Worm (Caenorhabditis elegans) whole organism, mixed stage, embryonic: Measurements from ENCODE around the gene erfa-3.

Experiments
- M03D4.4 ChIP-seq: sonication (generic microtip); optimal IDR thresholded peaks from 2 replicates; lab custom pipeline; 2017; ENCODE audit warnings: mild to moderate bottlenecking, missing genetic modification characterization, missing compliant biosample characterization
- bed-3 ChIP-seq: fragments of 200-800 bp; sonication (Bioruptor generic); optimal IDR thresholded peaks from 3 replicates; lab custom pipeline; 2018; ENCODE audit warnings: mild to moderate bottlenecking, missing genetic modification characterization, moderate library complexity, missing compliant biosample characterization
- blmp-1 ChIP-seq: fragments of 150-350 bp; optimal IDR thresholded peaks from 2 replicates; lab custom pipeline; 2014; ENCODE audit warnings: missing biosample characterization, missing genetic modification characterization
- ceh-39 ChIP-seq: fragments of 150-350 bp; optimal IDR thresholded peaks from 2 replicates; lab custom pipeline; 2014; ENCODE audit warnings: missing biosample characterization, missing genetic modification characterization
- ceh-43 ChIP-seq: fragments of 200-800 bp; sonication (Bioruptor generic); optimal IDR thresholded peaks from 2 replicates; lab custom pipeline; 2018; ENCODE audit warnings: mild to moderate bottlenecking, missing genetic modification characterization, moderate library complexity, missing compliant biosample characterization
- ceh-83 ChIP-seq: fragments of 200-800 bp; sonication (Bioruptor generic); optimal IDR thresholded peaks from 2 replicates; lab custom pipeline; 2018; ENCODE audit warnings: mild to moderate bottlenecking, missing genetic modification characterization, missing compliant biosample characterization
- ces-1 ChIP-seq: fragments of 150-350 bp; optimal IDR thresholded peaks from 2 replicates; lab custom pipeline; 2014; ENCODE audit warnings: missing biosample characterization, missing genetic modification reagents, missing genetic modification characterization
- cnd-1 ChIP-seq: fragments of 200-800 bp; sonication (Bioruptor generic); optimal IDR thresholded peaks from 2 replicates; lab custom pipeline; 2018; ENCODE audit warnings: mild to moderate bottlenecking, missing genetic modification characterization, missing compliant biosample characterization
- drap-1 ChIP-seq: fragments of 200-800 bp; sonication (Bioruptor generic); optimal IDR thresholded peaks from 3 replicates; lab custom pipeline; 2018; ENCODE audit warnings: mild to moderate bottlenecking, missing genetic modification characterization, missing compliant biosample characterization
- elt-1 ChIP-seq: sonication (generic microtip); optimal IDR thresholded peaks from 2 replicates; lab custom pipeline; 2017; ENCODE audit warnings: missing genetic modification characterization, mild to moderate bottlenecking, missing compliant biosample characterization, antibody characterized with exemption, moderate library complexity, borderline replicate concordance; ENCODE audit not compliant: insufficient read depth
- elt-3 ChIP-seq: fragments of 150-350 bp; optimal IDR thresholded peaks from 2 replicates; lab custom pipeline; 2014; ENCODE audit warnings: missing biosample characterization, missing genetic modification characterization
- flh-1 ChIP-seq: fragments of 200-800 bp; sonication (Bioruptor generic); optimal IDR thresholded peaks from 2 replicates; lab custom pipeline; 2018; ENCODE audit warnings: mild to moderate bottlenecking, missing genetic modification characterization, moderate library complexity, missing compliant biosample characterization
- ham-2 ChIP-seq: fragments of 200-800 bp; sonication (Bioruptor generic); optimal IDR thresholded peaks from 2 replicates; lab custom pipeline; 2018; ENCODE audit warnings: mild to moderate bottlenecking, missing genetic modification characterization, missing compliant biosample characterization
- hlh-1 ChIP-seq: fragments of 150-350 bp; optimal IDR thresholded peaks from 2 replicates; lab custom pipeline; 2014; ENCODE audit warnings: missing biosample characterization, missing genetic modification reagents, missing genetic modification characterization
- lin-13 ChIP-seq: fragments of 150-350 bp; optimal IDR thresholded peaks from 2 replicates; lab custom pipeline; 2014; ENCODE audit warnings: missing biosample characterization, missing genetic modification characterization
- lin-32 ChIP-seq: fragments of 200-800 bp; sonication (Bioruptor generic); optimal IDR thresholded peaks from 2 replicates; lab custom pipeline; 2018; ENCODE audit warnings: mild to moderate bottlenecking, missing genetic modification characterization, missing compliant biosample characterization
- lsy-2 ChIP-seq: fragments of 150-350 bp; optimal IDR thresholded peaks from 2 replicates; lab custom pipeline; 2014; ENCODE audit warnings: missing biosample characterization, missing genetic modification characterization
- mab-5 ChIP-seq: fragments of 150-350 bp; optimal IDR thresholded peaks from 2 replicates; lab custom pipeline; 2014; ENCODE audit warnings: missing biosample characterization, missing genetic modification characterization
- mep-1 ChIP-seq: fragments of 150-350 bp; optimal IDR thresholded peaks from 2 replicates; lab custom pipeline; 2017; ENCODE audit warnings: missing biosample characterization, missing genetic modification reagents, missing genetic modification characterization, inconsistent platforms
- mls-2 ChIP-seq: sonication (generic microtip); optimal IDR thresholded peaks from 2 replicates; lab custom pipeline; 2016; ENCODE audit warnings: mild to moderate bottlenecking, missing genetic modification characterization, moderate library complexity, missing compliant biosample characterization
- nhr-12 ChIP-seq: fragments of 150-350 bp; optimal IDR thresholded peaks from 2 replicates; lab custom pipeline; 2014; ENCODE audit warnings: missing biosample characterization, missing genetic modification characterization
- nhr-2 ChIP-seq: fragments of 150-350 bp; optimal IDR thresholded peaks from 2 replicates; lab custom pipeline; 2014; ENCODE audit warnings: missing biosample characterization, missing genetic modification characterization
- nhr-237 ChIP-seq: fragments of 150-350 bp; optimal IDR thresholded peaks from 2 replicates; lab custom pipeline; 2014; ENCODE audit warnings: missing biosample characterization, missing genetic modification characterization
- nhr-28 ChIP-seq: fragments of 150-350 bp; optimal IDR thresholded peaks from 2 replicates; lab custom pipeline; 2014; ENCODE audit warnings: missing biosample characterization, missing genetic modification characterization
- nhr-76 ChIP-seq: sonication (generic microtip); optimal IDR thresholded peaks from 2 replicates; lab custom pipeline; 2017; ENCODE audit warnings: missing biosample characterization, missing genetic modification characterization
- pha-4 ChIP-seq: fragments of 150-350 bp; optimal IDR thresholded peaks from 2 replicates; lab custom pipeline; 2018; ENCODE audit warnings: missing biosample characterization, missing genetic modification reagents, missing genetic modification characterization
- sem-2 ChIP-seq: fragments of 200-800 bp; sonication (Bioruptor generic); optimal IDR thresholded peaks from 2 replicates; lab custom pipeline; 2018; ENCODE audit warnings: mild to moderate bottlenecking, missing genetic modification characterization, missing compliant biosample characterization
- snpc-4 ChIP-seq: fragments of 150-350 bp; optimal IDR thresholded peaks from 2 replicates; lab custom pipeline; 2014; ENCODE audit warnings: missing biosample characterization, missing genetic modification characterization
- sptf-1 ChIP-seq: sonication (generic microtip); optimal IDR thresholded peaks from 2 replicates; lab custom pipeline; 2017; ENCODE audit warnings: mild to moderate bottlenecking, missing genetic modification characterization, moderate library complexity, missing compliant biosample characterization
- tbx-8 ChIP-seq: fragments of 200-800 bp; sonication (Bioruptor generic); optimal IDR thresholded peaks from 2 replicates; lab custom pipeline; 2018; ENCODE audit warnings: mild to moderate bottlenecking, missing genetic modification characterization, moderate library complexity, missing compliant biosample characterization
- unc-120 ChIP-seq: sonication (generic microtip); optimal IDR thresholded peaks from 2 replicates; lab custom pipeline; 2017; ENCODE audit warnings: missing genetic modification characterization, missing compliant biosample characterization; ENCODE audit not compliant: poor library complexity, severe bottlenecking
- unc-39 ChIP-seq: fragments of 150-350 bp; optimal IDR thresholded peaks from 2 replicates; lab custom pipeline; 2014; ENCODE audit warnings: missing biosample characterization, missing genetic modification characterization
- unc-62 ChIP-seq: fragments of 150-350 bp; optimal IDR thresholded peaks from 2 replicates; lab custom pipeline; 2014; ENCODE audit warnings: missing biosample characterization, missing genetic modification reagents, missing genetic modification characterization
- zip-8 ChIP-seq: fragments of 150-350 bp; optimal IDR thresholded peaks from 2 replicates; lab custom pipeline; 2014; ENCODE audit warnings: missing biosample characterization, missing genetic modification characterization
- ztf-11 ChIP-seq: fragments of 150-350 bp; optimal IDR thresholded peaks from 2 replicates; lab custom pipeline; 2014; ENCODE audit warnings: missing biosample characterization, missing genetic modification characterization

Gene erfa-3

ce11 chrV:11113041-11113574 is at the start of gene erfa-3:
erfa-3 (minus strand) TSS chrV:11113091.
- TF ChIP-seq blmp-1 (no peak), sem-2 (peak; percentile 52), nhr-2 (tag; lab: Kevin White, UChicago) (no peak), elt-1 (tag; lab: Kevin White, UChicago) (peak; percentile 37), ceh-43 (GFP tag; lab: Kevin White, UChicago) (peak; percentile 84), lin-13 (tag; lab: Kevin White, UChicago) (peak; percentile 69), ztf-11 (peak; percentile 82), zip-8 (tag; lab: Kevin White, UChicago) (no peak), nhr-12 (tag; lab: Kevin White, UChicago) (peak; percentile 12), tbx-8 (GFP tag; lab: Kevin White, UChicago) (peak; percentile 47), elt-3 (tag; lab: Kevin White, UChicago) (no peak), lsy-2 (tag; lab: Kevin White, UChicago) (peak; percentile 33), mab-5 (no peak), unc-39 (tag; lab: Kevin White, UChicago) (no peak), flh-1 (GFP tag; lab: Kevin White, UChicago) (no peak), hlh-1 (tag; lab: Kevin White, UChicago) (peak; percentile 58), nhr-237 (tag; lab: Kevin White, UChicago) (no peak), ceh-83 (peak; percentile 88), snpc-4 (no peak), M03D4.4 (tag; lab: Kevin White, UChicago) (peak; percentile 86), drap-1 (GFP tag; lab: Kevin White, UChicago) (peak; percentile 65), ham-2 (peak; percentile 28), cnd-1 (tag; lab: Kevin White, UChicago) (peak; percentile 50), mls-2 (tag; lab: Kevin White, UChicago) (peak; percentile 88), unc-120 (tag; lab: Kevin White, UChicago) (peak; percentile 79), nhr-28 (tag; lab: Kevin White, UChicago) (peak; percentile 26), pha-4 (tag; lab: Kevin White, UChicago) (peak; percentile 53), bed-3 (peak; percentile 65), nhr-76 (tag; lab: Kevin White, UChicago) (peak; percentile 79), ces-1 (peak; percentile 13), unc-62 (GFP tag; lab: Kevin White, UChicago) (no peak), mep-1 (tag; lab: Kevin White, UChicago) (peak; percentile 68), sptf-1 (tag; lab: Kevin White, UChicago) (peak; percentile 90), lin-32 (no peak), ceh-39 (tag; lab: Kevin White, UChicago) (no peak)

ce11 chrV:11161791-11162190 is 48.9 kb upstream of the erfa-3 start, which contains the start of gene srg-41:
srg-41 (minus strand) TSS chrV:11161891.
- TF ChIP-seq lin-13 (tag; lab: Kevin White, UChicago) (no peak), sem-2 (no peak), ham-2 (no peak), drap-1 (GFP tag; lab: Kevin White, UChicago) (no peak), nhr-237 (tag; lab: Kevin White, UChicago) (no peak), ztf-11 (no peak), mab-5 (no peak), flh-1 (GFP tag; lab: Kevin White, UChicago) (no peak), ceh-83 (no peak), pha-4 (tag; lab: Kevin White, UChicago) (no peak), tbx-8 (GFP tag; lab: Kevin White, UChicago) (no peak), hlh-1 (tag; lab: Kevin White, UChicago) (no peak), elt-3 (tag; lab: Kevin White, UChicago) (no peak), nhr-76 (tag; lab: Kevin White, UChicago) (no peak), unc-39 (tag; lab: Kevin White, UChicago) (no peak), nhr-28 (tag; lab: Kevin White, UChicago) (no peak), mep-1 (tag; lab: Kevin White, UChicago) (no peak), unc-62 (GFP tag; lab: Kevin White, UChicago) (no peak), ceh-39 (tag; lab: Kevin White, UChicago) (no peak)

- TF ChIP-seq tbx-8 (GFP tag; lab: Kevin White, UChicago) (no peak), nhr-2 (tag; lab: Kevin White, UChicago) (no peak), lin-13 (tag; lab: Kevin White, UChicago) (no peak), blmp-1 (no peak), unc-62 (GFP tag; lab: Kevin White, UChicago) (no peak)
Measured at ce11 chrV:11157947-11158346, 45.1 kb upstream of the erfa-3 start, which contains the start of gene srg-42. srg-42 (minus strand) TSS chrV:11158047.
